Worm (Caenorhabditis elegans) whole organism, early embryonic: ENCODE measurements around the gene pqn-51.

Experiments
- B0310.2 ChIP-seq: sonication (generic microtip); optimal IDR thresholded peaks from 2 replicates; lab custom pipeline; 2016; ENCODE audit warnings: mild to moderate bottlenecking, missing genetic modification characterization, missing compliant biosample characterization
- F13C5.2 ChIP-seq: sonication (generic microtip); optimal IDR thresholded peaks from 2 replicates; lab custom pipeline; 2017; ENCODE audit warnings: mild to moderate bottlenecking, missing genetic modification characterization, inconsistent platforms, missing compliant biosample characterization
- aly-1 ChIP-seq: sonication (generic microtip); optimal IDR thresholded peaks from 2 replicates; lab custom pipeline; 2016; ENCODE audit warnings: missing genetic modification characterization, missing compliant biosample characterization
- ama-1 ChIP-seq: fragments of 150-350 bp; optimal IDR thresholded peaks from 2 replicates; lab custom pipeline; 2014
- ceh-13 ChIP-seq: fragments of 200-800 bp; sonication (Bioruptor generic); optimal IDR thresholded peaks from 2 replicates; lab custom pipeline; 2018; ENCODE audit warnings: mild to moderate bottlenecking, missing genetic modification characterization, missing compliant biosample characterization
- ceh-36 ChIP-seq: sonication (generic microtip); optimal IDR thresholded peaks from 2 replicates; lab custom pipeline; 2016; ENCODE audit warnings: missing genetic modification characterization, inconsistent platforms, missing compliant biosample characterization
- ets-7 ChIP-seq: sonication (generic microtip); optimal IDR thresholded peaks from 2 replicates; lab custom pipeline; 2016; ENCODE audit warnings: missing genotype, missing genetic modification characterization, missing compliant biosample characterization
- flt-1 ChIP-seq: fragments of 200-800 bp; sonication (Bioruptor generic); IDR thresholded peaks from 2 replicates; pipeline ENCODE4 v1.3.6; 2022; ENCODE audit warnings: missing genetic modification characterization, missing compliant biosample characterization
- hmbx-1 ChIP-seq: sonication (generic microtip); optimal IDR thresholded peaks from 2 replicates; lab custom pipeline; 2016; ENCODE audit warnings: mild to moderate bottlenecking, missing genetic modification characterization, missing compliant biosample characterization
- hmg-4 ChIP-seq: fragments of 200-800 bp; sonication (Bioruptor generic); optimal IDR thresholded peaks from 2 replicates; lab custom pipeline; 2018; ENCODE audit warnings: mild to moderate bottlenecking, missing genetic modification characterization, missing compliant biosample characterization
- hnd-1 ChIP-seq: sonication (generic microtip); optimal IDR thresholded peaks from 2 replicates; lab custom pipeline; 2016; ENCODE audit warnings: missing genetic modification characterization, missing compliant biosample characterization
- pes-1 ChIP-seq: fragments of 200-800 bp; sonication (Bioruptor generic); IDR thresholded peaks from 2 replicates; pipeline ENCODE4 v1.3.6; 2022; ENCODE audit warnings: missing genetic modification reagents, missing genetic modification characterization, missing compliant biosample characterization
- scrt-1 ChIP-seq: fragments of 200-800 bp; sonication (Bioruptor generic); IDR thresholded peaks from 2 replicates; pipeline ENCODE4 v1.3.6; 2022; ENCODE audit warnings: missing genetic modification characterization, missing compliant biosample characterization
- sea-1 ChIP-seq: fragments of 200-800 bp; sonication (Bioruptor generic); conservative IDR thresholded peaks from 2 replicates; pipeline ENCODE4 v1.3.6; 2022; ENCODE audit warnings: missing genetic modification characterization, missing compliant biosample characterization
- tbx-11 ChIP-seq: fragments of 200-800 bp; sonication (Bioruptor generic); IDR thresholded peaks from 2 replicates; pipeline ENCODE4 v1.3.6; 2022; ENCODE audit warnings: missing genetic modification characterization, missing compliant biosample characterization
- tbx-37 ChIP-seq: fragments of 200-800 bp; sonication (Bioruptor generic); conservative IDR thresholded peaks from 2 replicates; pipeline ENCODE4 v1.3.6; 2022; ENCODE audit warnings: missing genetic modification reagents, missing genetic modification characterization, missing compliant biosample characterization
- tra-4 ChIP-seq: sonication (generic microtip); optimal IDR thresholded peaks from 2 replicates; lab custom pipeline; 2017; ENCODE audit warnings: missing genetic modification characterization, missing compliant biosample characterization

Gene pqn-51

ce11 chrV:5046103-5046502 is 3.3 kb upstream of the pqn-51 start, which contains the start of gene exc-14:
Gene exc-14, minus strand, starts transcription at chrV:5046203.
- TF ChIP-seq ama-1 (lab: Kevin White, UChicago) (no peak), scrt-1 (no peak), sea-1 (GFP tag; lab: Robert Waterston, UW) (no peak), aly-1 (tag; lab: Kevin White, UChicago) (no peak), ceh-36 (no peak), pes-1 (no peak), hmg-4 (GFP tag; lab: Kevin White, UChicago) (no peak)

ce11 chrV:5046558-5046957 is 2.8 kb upstream of the pqn-51 start:
- TF ChIP-seq ceh-13 (GFP tag; lab: Kevin White, UChicago) (no peak), tbx-37 (GFP tag; lab: Robert Waterston, UW) (no peak), hmbx-1 (no peak), B0310.2 (tag; lab: Kevin White, UChicago) (no peak), scrt-1 (no peak), F13C5.2 (no peak), ama-1 (lab: Kevin White, UChicago) (no peak), flt-1 (GFP tag; lab: Robert Waterston, UW) (no peak)

- TF ChIP-seq pes-1 (peak; percentile 42; the same call in 1 of the 2 replicates), scrt-1 (peak; percentile 88), sea-1 (GFP tag; lab: Robert Waterston, UW) (peak; percentile 69; the same call in 1 of the 2 replicates)
Observed at ce11 chrV:5047230-5047629, 2.2 kb upstream of the pqn-51 start.

- no peak for TF ChIP-seq flt-1 (GFP tag; lab: Robert Waterston, UW)
- TF ChIP-seq hnd-1, result no peak
- no peak for TF ChIP-seq aly-1 (tag; lab: Kevin White, UChicago)
- TF ChIP-seq hmg-4 (GFP tag; lab: Kevin White, UChicago), result no peak
- no peak for TF ChIP-seq ceh-13 (GFP tag; lab: Kevin White, UChicago)
- TF ChIP-seq tbx-37 (GFP tag; lab: Robert Waterston, UW), result no peak
- no peak for TF ChIP-seq sea-1 (GFP tag; lab: Robert Waterston, UW)
- TF ChIP-seq ceh-36, result no peak
- TF ChIP-seq hmbx-1, result no peak
- no peak for TF ChIP-seq B0310.2 (tag; lab: Kevin White, UChicago)
- no peak for TF ChIP-seq pes-1
- no peak for TF ChIP-seq tbx-11 (GFP tag; lab: Robert Waterston, UW)
- TF ChIP-seq ets-7 (tag; lab: Kevin White, UChicago), result no peak
- no peak for TF ChIP-seq tra-4
- TF ChIP-seq F13C5.2, result no peak
- no peak for TF ChIP-seq scrt-1
- TF ChIP-seq ama-1 (lab: Kevin White, UChicago), result no peak
Observed at ce11 chrV:5050073-5050599, 729 bp downstream of the pqn-51 start.

ce11 chrV:5052233-5052632 is 2.8 kb downstream of the pqn-51 start, which contains the start of gene K11D12.12:
Gene K11D12.12, plus strand, starts transcription at chrV:5052261.
- TF ChIP-seq ceh-13 (GFP tag; lab: Kevin White, UChicago), result no peak
- no peak for TF ChIP-seq ama-1 (lab: Kevin White, UChicago)
- TF ChIP-seq hmg-4 (GFP tag; lab: Kevin White, UChicago), result no peak

ce11 chrV:5053335-5053734 is 3.9 kb downstream of the pqn-51 start, which contains the start of gene cwp-4:
Gene cwp-4, plus strand, starts transcription at chrV:5053635.
- TF ChIP-seq F13C5.2, result no peak
- no peak for TF ChIP-seq hmbx-1

ce11 chrV:5064761-5065421 is 15.5 kb downstream of the pqn-51 start, which contains the start of gene mlk-1:
Gene mlk-1, minus strand, starts transcription at chrV:5064811.
- peak; percentile 12 for TF ChIP-seq F13C5.2
- no peak for TF ChIP-seq hmg-4 (GFP tag; lab: Kevin White, UChicago)

- TF ChIP-seq F13C5.2 (no peak), B0310.2 (tag; lab: Kevin White, UChicago) (no peak), tra-4 (no peak), ets-7 (tag; lab: Kevin White, UChicago) (no peak), pes-1 (no peak), ceh-36 (no peak), tbx-37 (GFP tag; lab: Robert Waterston, UW) (no peak), tbx-11 (GFP tag; lab: Robert Waterston, UW) (no peak), flt-1 (GFP tag; lab: Robert Waterston, UW) (no peak), hmbx-1 (no peak), ceh-13 (GFP tag; lab: Kevin White, UChicago) (no peak), sea-1 (GFP tag; lab: Robert Waterston, UW) (no peak), aly-1 (tag; lab: Kevin White, UChicago) (no peak), ama-1 (lab: Kevin White, UChicago) (no peak), scrt-1 (no peak), hmg-4 (GFP tag; lab: Kevin White, UChicago) (no peak), hnd-1 (no peak)
Observed at ce11 chrV:5067390-5067789, 18.0 kb downstream of the pqn-51 start.

- no peak for TF ChIP-seq tbx-11 (GFP tag; lab: Robert Waterston, UW)
- TF ChIP-seq sea-1 (GFP tag; lab: Robert Waterston, UW), result no peak
- TF ChIP-seq tbx-37 (GFP tag; lab: Robert Waterston, UW), result no peak
- TF ChIP-seq ceh-13 (GFP tag; lab: Kevin White, UChicago), result no peak
- TF ChIP-seq F13C5.2, result no peak
- TF ChIP-seq hmg-4 (GFP tag; lab: Kevin White, UChicago), result no peak
- TF ChIP-seq pes-1, result no peak
- no peak for TF ChIP-seq hnd-1
- no peak for TF ChIP-seq aly-1 (tag; lab: Kevin White, UChicago)
- no peak for TF ChIP-seq ets-7 (tag; lab: Kevin White, UChicago)
- TF ChIP-seq tra-4, result no peak
- TF ChIP-seq flt-1 (GFP tag; lab: Robert Waterston, UW), result no peak
- TF ChIP-seq scrt-1, result no peak
- no peak for TF ChIP-seq B0310.2 (tag; lab: Kevin White, UChicago)
- no peak for TF ChIP-seq hmbx-1
- no peak for TF ChIP-seq ceh-36
- TF ChIP-seq ama-1 (lab: Kevin White, UChicago), result no peak
Observed at ce11 chrV:5069440-5069839, 20.0 kb downstream of the pqn-51 start, which contains the start of gene Y58A7A.1. Gene Y58A7A.1, minus strand, starts transcription at chrV:5069540.
